Worm (Caenorhabditis elegans) whole organism, L1 larva: ENCODE results near the gene sid-2.

ENCODE experiments used
- egl-27 ChIP-seq, 2 experiments: fragments of 150-350 bp in 1 of 2; sonication (generic microtip); optimal IDR thresholded peaks; 3 replicates each; lab custom pipeline; 2017 to 2018; ENCODE audit warnings: missing biosample characterization in 2 of 2, missing genetic modification characterization in 2 of 2, missing genetic modification reagents in 2 of 2
- fkh-10 ChIP-seq: sonication (generic microtip); optimal IDR thresholded peaks from 2 replicates; lab custom pipeline; 2017; ENCODE audit warnings: missing biosample characterization, missing genetic modification reagents, missing genetic modification characterization
- skn-1 ChIP-seq: fragments of 150-350 bp; optimal IDR thresholded peaks from 2 replicates; lab custom pipeline; 2014; ENCODE audit warnings: missing biosample characterization, missing genetic modification characterization
- swsn-7 ChIP-seq: sonication (generic microtip); optimal IDR thresholded peaks from 2 replicates; lab custom pipeline; 2016; ENCODE audit warnings: missing genetic modification characterization, missing compliant biosample characterization

DNA sequence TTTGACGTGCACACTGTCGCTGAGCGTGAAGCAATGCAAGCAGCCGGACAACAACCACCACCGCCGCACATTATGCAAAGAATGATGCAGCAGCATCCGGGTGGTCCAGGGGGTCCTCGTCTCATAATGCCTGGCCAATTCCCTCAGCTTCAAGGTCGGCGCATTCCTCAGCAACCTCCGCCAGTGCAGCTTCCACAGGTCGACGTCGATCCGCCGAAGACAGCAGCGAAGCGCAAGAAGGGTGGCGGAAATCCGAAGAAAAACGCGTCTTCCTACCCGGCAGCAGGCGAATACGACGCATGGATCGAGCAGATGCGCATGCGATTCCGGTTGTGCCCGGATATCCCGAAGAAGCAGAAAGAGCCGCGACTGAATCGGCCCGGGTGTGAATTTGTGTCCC lies 27.8 kb upstream of the sid-2 start:
- TF ChIP-seq fkh-10: no peak
- TF ChIP-seq swsn-7 (tag; lab: Kevin White, UChicago): no peak
- no peak for TF ChIP-seq egl-27 (tag; optimal IDR thresholded peaks at IDR 0.05; lab: Kevin White, UChicago)
- TF ChIP-seq skn-1 (tag; lab: Kevin White, UChicago): no peak
